Fruit fly (Drosophila melanogaster) whole organism, pupa: ENCODE data around the gene SLIRP1.
A peak's percentile ranks its signal among the peaks of the same experiment; 100 is the strongest.

Experiments
- CG10348 ChIP-seq: fragments of 200-800 bp; sonication (Bioruptor generic); IDR thresholded peaks from 2 replicates; pipeline ENCODE4 v1.3.6; 2022; ENCODE audit warnings: missing biosample characterization, missing genetic modification characterization
- CG12605 ChIP-seq: fragments of 200-800 bp; sonication (Bioruptor generic); IDR thresholded peaks from 2 replicates; pipeline ENCODE4 v1.3.6; 2022; ENCODE audit warnings: missing biosample characterization, missing genetic modification characterization
- CG13204 ChIP-seq: fragments of 200-800 bp; sonication (Bioruptor generic); optimal IDR thresholded peaks from 2 replicates; lab custom pipeline; 2018; ENCODE audit warnings: missing biosample characterization, mild to moderate bottlenecking, missing genetic modification characterization, moderate library complexity
- CG14655 ChIP-seq: fragments of 200-800 bp; sonication (Bioruptor generic); optimal IDR thresholded peaks from 3 replicates; lab custom pipeline; 2017; ENCODE audit warnings: mild to moderate bottlenecking, missing biosample characterization, missing genetic modification reagents, missing genetic modification characterization
- CG15710 ChIP-seq: fragments of 200-800 bp; sonication (Bioruptor generic); optimal IDR thresholded peaks from 2 replicates; lab custom pipeline; 2018; ENCODE audit warnings: missing biosample characterization, mild to moderate bottlenecking, missing genetic modification characterization, moderate library complexity
- CG17806 ChIP-seq: fragments of 200-800 bp; sonication (Bioruptor generic); optimal IDR thresholded peaks from 2 replicates; lab custom pipeline; 2018; ENCODE audit warnings: missing biosample characterization, mild to moderate bottlenecking, missing genetic modification characterization, moderate library complexity
- CG32121 ChIP-seq: fragments of 200-800 bp; sonication (Bioruptor generic); IDR thresholded peaks from 2 replicates; pipeline ENCODE4 v1.3.6; 2022; ENCODE audit warnings: missing biosample characterization, missing genetic modification characterization
- CG34367 ChIP-seq: fragments of 200-800 bp; sonication (Bioruptor generic); optimal IDR thresholded peaks from 2 replicates; lab custom pipeline; 2018; ENCODE audit warnings: missing biosample characterization, mild to moderate bottlenecking, missing genetic modification characterization
- CG4496 ChIP-seq: fragments of 200-800 bp; sonication (Bioruptor generic); IDR thresholded peaks from 3 replicates; pipeline ENCODE4 v1.3.6; 2022; ENCODE audit warnings: missing biosample characterization, missing genetic modification characterization
- CG8159 ChIP-seq: fragments of 200-800 bp; sonication (Bioruptor generic); optimal IDR thresholded peaks from 3 replicates; lab custom pipeline; 2018; ENCODE audit warnings: missing biosample characterization, mild to moderate bottlenecking, missing genetic modification characterization, moderate library complexity
- CG8301 ChIP-seq: fragments of 200-800 bp; sonication (Bioruptor generic); optimal IDR thresholded peaks from 2 replicates; lab custom pipeline; 2018; ENCODE audit warnings: missing biosample characterization, mild to moderate bottlenecking, missing genetic modification characterization
- CG9948 ChIP-seq: fragments of 200-800 bp; sonication (Bioruptor generic); optimal IDR thresholded peaks from 2 replicates; lab custom pipeline; 2018; ENCODE audit warnings: missing biosample characterization, mild to moderate bottlenecking, missing genetic modification characterization, moderate library complexity
- D1 ChIP-seq: fragments of 200-800 bp; sonication (Bioruptor generic); optimal IDR thresholded peaks from 2 replicates; lab custom pipeline; 2018; ENCODE audit warnings: missing biosample characterization, mild to moderate bottlenecking, missing genetic modification characterization, moderate library complexity
- EcR ChIP-seq: fragments of 200-800 bp; sonication (Bioruptor generic); optimal IDR thresholded peaks from 3 replicates; lab custom pipeline; 2019; ENCODE audit warnings: missing biosample characterization, missing genetic modification characterization, mild to moderate bottlenecking, moderate library complexity, missing genetic modification reagents
- Ets98B ChIP-seq: fragments of 200-800 bp; sonication (Bioruptor generic); IDR thresholded peaks from 2 replicates; pipeline ENCODE4 v1.3.6; 2022; ENCODE audit warnings: missing biosample characterization, missing genetic modification characterization
- Pif1A ChIP-seq: fragments of 200-800 bp; sonication (Bioruptor generic); optimal IDR thresholded peaks from 3 replicates; lab custom pipeline; 2016; ENCODE audit warnings: missing biosample characterization, missing genetic modification characterization
- Pif1B ChIP-seq: fragments of 200-800 bp; sonication (Bioruptor generic); optimal IDR thresholded peaks from 3 replicates; lab custom pipeline; 2016; ENCODE audit warnings: missing biosample characterization, missing genetic modification characterization
- Snoo ChIP-seq: fragments of 200-800 bp; sonication (Bioruptor generic); optimal IDR thresholded peaks from 3 replicates; lab custom pipeline; 2017; ENCODE audit warnings: missing biosample characterization, mild to moderate bottlenecking, missing genetic modification characterization, inconsistent platforms
- fd96Ca ChIP-seq: fragments of 200-800 bp; sonication (Bioruptor generic); IDR thresholded peaks from 3 replicates; pipeline ENCODE4 v1.3.6; 2022; ENCODE audit warnings: missing biosample characterization, missing genetic modification characterization
- gl ChIP-seq: fragments of 200-800 bp; sonication (Bioruptor generic); optimal IDR thresholded peaks from 2 replicates; lab custom pipeline; 2018; ENCODE audit warnings: missing biosample characterization, mild to moderate bottlenecking, missing genetic modification characterization
- rn ChIP-seq: fragments of 200-800 bp; sonication (Bioruptor generic); IDR thresholded peaks from 2 replicates; pipeline ENCODE4 v1.3.6; 2022; ENCODE audit warnings: missing biosample characterization, missing genetic modification characterization

Gene SLIRP1

DNA sequence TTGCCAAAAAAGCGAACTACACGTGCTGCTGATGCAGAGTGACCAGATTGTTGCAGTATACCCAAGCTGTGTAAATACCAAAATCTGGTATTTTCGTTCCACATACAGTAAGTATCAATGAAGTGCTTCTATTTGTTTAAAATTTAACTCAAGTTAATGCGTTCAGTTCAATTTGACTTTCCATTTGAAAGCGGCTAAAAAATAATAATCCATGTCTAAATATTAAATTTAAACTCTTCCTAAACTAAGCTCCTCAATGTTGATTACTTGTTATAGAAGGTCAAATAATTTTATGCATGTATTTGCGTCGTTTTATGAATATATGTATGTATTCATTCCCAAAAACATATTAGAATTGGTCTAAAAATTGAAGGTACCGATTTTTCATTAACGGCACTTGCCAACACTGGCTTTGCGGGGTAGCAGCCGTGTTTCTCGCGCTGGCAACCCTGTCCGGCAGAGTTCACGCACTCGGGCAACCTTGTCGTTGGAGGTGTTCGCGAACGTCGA, 30.8 kb upstream of the SLIRP1 start, which contains the start of the genes peng and sol:
peng (minus strand) TSS at position 44 of the 510 bp plus-strand sequence.
sol (plus strand) TSS at position 481 of the 510 bp plus-strand sequence.
- TF ChIP-seq CG17806 (tag; lab: Kevin White, UChicago) = peak; percentile 54
- peak; percentile 55 for TF ChIP-seq Pif1B (GFP tag; lab: Kevin White, UChicago)
- TF ChIP-seq CG12605 = no peak
- peak; percentile 65; the same call in 2 of the 3 replicates for TF ChIP-seq CG4496 (GFP tag; lab: Robert Waterston, UW)
- TF ChIP-seq Ets98B (GFP tag; lab: Robert Waterston, UW) = peak; percentile 23; the same call in 1 of the 2 replicates
- TF ChIP-seq CG15710 (tag; lab: Kevin White, UChicago) = peak; percentile 62
- TF ChIP-seq Snoo (tag; lab: Kevin White, UChicago) = peak; percentile 70
- no peak; the same call in 1 of the 2 replicates for TF ChIP-seq CG32121 (GFP tag; lab: Robert Waterston, UW)
- 0 out of 2 replicates have a peak, but pooled peaks have one; percentile 13 for TF ChIP-seq CG10348 (GFP tag; lab: Robert Waterston, UW)
- peak; percentile 57 for TF ChIP-seq CG8301 (tag; lab: Kevin White, UChicago)
- TF ChIP-seq CG34367 (tag; lab: Kevin White, UChicago) = peak; percentile 63
- TF ChIP-seq EcR (GFP tag; lab: Kevin White, UChicago) = peak; percentile 30
- no peak for TF ChIP-seq CG14655 (GFP tag; lab: Kevin White, UChicago)
- TF ChIP-seq CG9948 (tag; lab: Kevin White, UChicago) = peak; percentile 54
- no peak for TF ChIP-seq Pif1A (GFP tag; lab: Kevin White, UChicago)
- TF ChIP-seq CG8159 = peak; percentile 68
- TF ChIP-seq fd96Ca (GFP tag; lab: Robert Waterston, UW) = peak; percentile 45; the same call in 2 of the 3 replicates

DNA sequence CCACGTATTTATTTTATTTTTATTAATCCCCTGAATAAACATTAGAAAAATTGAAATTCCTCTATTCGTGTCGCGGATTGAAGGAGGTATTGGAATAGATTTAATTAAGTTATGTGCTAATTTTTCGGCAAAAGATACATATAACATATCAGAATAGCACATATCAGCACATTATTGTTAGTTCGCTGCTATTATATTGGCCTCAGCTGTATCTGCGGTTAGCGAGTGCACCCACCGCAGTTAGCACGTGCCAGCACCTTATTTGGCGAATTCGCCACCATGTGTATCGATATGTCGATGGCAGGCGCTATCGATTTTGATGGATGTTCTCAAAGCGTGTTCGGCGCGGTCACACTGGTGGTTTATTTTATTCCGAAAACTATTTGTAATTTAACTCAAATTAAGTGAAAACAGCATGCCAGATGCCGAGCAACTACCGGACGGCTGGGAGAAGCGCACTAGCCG, 26.0 kb upstream of the SLIRP1 start, which contains the start of gene dod:
dod (plus strand) TSS at position 323 of the 465 bp plus-strand sequence.
- TF ChIP-seq Ets98B (GFP tag; lab: Robert Waterston, UW) (peak; percentile 63; the same call in 1 of the 2 replicates), CG10348 (GFP tag; lab: Robert Waterston, UW) (no peak), CG9948 (tag; lab: Kevin White, UChicago) (peak; percentile 40), CG8301 (tag; lab: Kevin White, UChicago) (peak; percentile 47), rn (GFP tag; lab: Robert Waterston, UW) (no peak), CG8159 (peak; percentile 39), EcR (GFP tag; lab: Kevin White, UChicago) (no peak), CG4496 (GFP tag; lab: Robert Waterston, UW) (peak; percentile 71), CG15710 (tag; lab: Kevin White, UChicago) (peak; percentile 36), Pif1B (GFP tag; lab: Kevin White, UChicago) (peak; percentile 54), D1 (no peak), fd96Ca (GFP tag; lab: Robert Waterston, UW) (0 out of 3 replicates have a peak, but pooled peaks have one; percentile 8), Snoo (tag; lab: Kevin White, UChicago) (peak; percentile 36), CG34367 (tag; lab: Kevin White, UChicago) (peak; percentile 36), CG13204 (GFP tag; lab: Kevin White, UChicago) (no peak), Pif1A (GFP tag; lab: Kevin White, UChicago) (no peak), CG17806 (tag; lab: Kevin White, UChicago) (peak; percentile 51), CG12605 (0 out of 2 replicates have a peak, but pooled peaks have one; percentile 10), gl (tag; lab: Kevin White, UChicago) (no peak), CG14655 (GFP tag; lab: Kevin White, UChicago) (no peak)
- TF ChIP-seq, all 21 proteins: peak for 12

DNA sequence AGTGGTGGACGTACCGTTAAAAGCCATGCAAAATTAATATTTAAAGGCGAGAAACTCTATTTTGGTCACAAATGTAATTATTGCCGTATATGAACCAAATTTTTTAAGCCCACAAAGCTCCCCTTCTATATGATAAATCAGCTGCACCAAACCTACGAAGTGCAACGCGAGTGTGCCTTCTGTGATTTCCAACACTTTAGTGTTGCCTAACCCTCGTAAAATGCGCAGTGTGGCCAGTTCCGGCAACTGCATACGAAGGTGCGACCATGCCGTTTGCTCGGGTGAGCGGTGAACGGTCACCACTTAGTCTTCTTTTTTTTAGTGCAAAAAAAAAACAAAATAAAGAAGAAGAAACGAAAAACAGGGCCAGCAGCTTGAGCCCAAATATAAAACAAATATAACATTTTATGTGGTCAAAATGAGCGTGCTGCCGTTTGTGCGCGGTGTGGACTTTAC, 20.4 kb upstream of the SLIRP1 start, which contains the start of the genes tty and fliI:
tty (minus strand) TSS at position 201 of the 456 bp plus-strand sequence.
fliI (plus strand) TSS at position 266 of the 456 bp plus-strand sequence.
- TF ChIP-seq CG15710 (tag; lab: Kevin White, UChicago) (peak; percentile 87), EcR (GFP tag; lab: Kevin White, UChicago) (peak; percentile 53), CG8159 (peak; percentile 85), CG13204 (GFP tag; lab: Kevin White, UChicago) (peak; percentile 92), D1 (no peak), CG17806 (tag; lab: Kevin White, UChicago) (peak; percentile 80), CG12605 (peak; percentile 94), CG34367 (tag; lab: Kevin White, UChicago) (peak; percentile 91), Pif1B (GFP tag; lab: Kevin White, UChicago) (peak; percentile 87), CG14655 (GFP tag; lab: Kevin White, UChicago) (peak; percentile 89), fd96Ca (GFP tag; lab: Robert Waterston, UW) (peak; percentile 97), Pif1A (GFP tag; lab: Kevin White, UChicago) (peak; percentile 91), CG8301 (tag; lab: Kevin White, UChicago) (peak; percentile 83), CG4496 (GFP tag; lab: Robert Waterston, UW) (peak; percentile 97), gl (tag; lab: Kevin White, UChicago) (peak; percentile 96), CG9948 (tag; lab: Kevin White, UChicago) (peak; percentile 73), CG32121 (GFP tag; lab: Robert Waterston, UW) (peak; percentile 94), Ets98B (GFP tag; lab: Robert Waterston, UW) (peak; percentile 94), CG10348 (GFP tag; lab: Robert Waterston, UW) (peak; percentile 81; the same call in 1 of the 2 replicates), rn (GFP tag; lab: Robert Waterston, UW) (peak; percentile 87), Snoo (tag; lab: Kevin White, UChicago) (peak; percentile 74)

DNA sequence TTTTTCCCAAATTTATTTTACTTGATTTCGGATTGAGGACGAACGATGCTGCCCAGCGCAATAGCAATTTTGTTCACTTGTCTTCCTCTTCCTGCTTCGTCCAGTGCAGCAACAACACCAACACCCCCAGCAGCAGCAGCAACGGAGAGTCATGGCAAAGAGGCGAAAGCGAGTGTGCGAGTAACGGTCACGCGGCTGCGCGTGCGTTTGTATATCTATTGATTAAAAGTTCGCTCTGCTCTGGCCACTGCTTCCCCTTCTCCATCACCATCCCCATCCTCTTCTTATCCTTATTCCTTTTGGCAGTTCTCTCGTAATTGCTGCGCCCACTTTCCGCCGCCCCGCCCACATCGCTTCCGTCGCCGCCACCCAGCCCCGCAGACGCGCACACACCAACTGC, 19.1 kb upstream of the SLIRP1 start:
- TF ChIP-seq CG12605 (no peak), D1 (no peak), CG13204 (GFP tag; lab: Kevin White, UChicago) (no peak), fd96Ca (GFP tag; lab: Robert Waterston, UW) (no peak), CG14655 (GFP tag; lab: Kevin White, UChicago) (no peak), CG10348 (GFP tag; lab: Robert Waterston, UW) (no peak), rn (GFP tag; lab: Robert Waterston, UW) (no peak), CG15710 (tag; lab: Kevin White, UChicago) (no peak), EcR (GFP tag; lab: Kevin White, UChicago) (no peak), CG17806 (tag; lab: Kevin White, UChicago) (no peak), CG8301 (tag; lab: Kevin White, UChicago) (no peak), CG4496 (GFP tag; lab: Robert Waterston, UW) (no peak), CG34367 (tag; lab: Kevin White, UChicago) (no peak), Pif1B (GFP tag; lab: Kevin White, UChicago) (no peak), Ets98B (GFP tag; lab: Robert Waterston, UW) (no peak)
